Fruit fly (Drosophila melanogaster) whole organism, wandering third instar larva: ENCODE data around the gene CG17344.

Source experiments
- CG9705 ChIP-seq: fragments of 200-800 bp; sonication (Bioruptor generic); optimal IDR thresholded peaks from 2 replicates; lab custom pipeline; 2018; ENCODE audit warnings: missing biosample characterization, mild to moderate bottlenecking, missing genetic modification characterization
- CrebA ChIP-seq: fragments of 200-800 bp; sonication (Bioruptor generic); optimal IDR thresholded peaks from 2 replicates; lab custom pipeline; 2016; ENCODE audit warnings: missing biosample characterization, mild to moderate bottlenecking, missing genetic modification characterization, borderline replicate concordance
- Dfd ChIP-seq: fragments of >200 bp; optimal IDR thresholded peaks from 2 replicates; lab custom pipeline; 2017; ENCODE audit warnings: missing biosample characterization, missing genetic modification characterization
- Dif ChIP-seq: fragments of 200-275, 200-300 bp; sonication (Bioruptor generic); optimal IDR thresholded peaks from 2 replicates; lab custom pipeline; 2018; ENCODE audit warnings: missing biosample characterization, missing genetic modification characterization; ENCODE audit not compliant: partially characterized antibody
- Hr83 ChIP-seq: fragments of 200-300 bp; sonication (Bioruptor generic); optimal IDR thresholded peaks from 2 replicates; lab custom pipeline; 2016; ENCODE audit warnings: missing biosample characterization, mild to moderate bottlenecking, missing genetic modification characterization, moderate library complexity; ENCODE audit not compliant: poor library complexity, severe bottlenecking
- Jra ChIP-seq: sonication (Bioruptor generic); optimal IDR thresholded peaks from 2 replicates; lab custom pipeline; 2016; ENCODE audit warnings: missing biosample characterization, missing genetic modification characterization
- N ChIP-seq: fragments of >200 bp; optimal IDR thresholded peaks from 2 replicates; lab custom pipeline; 2018; ENCODE audit warnings: missing biosample characterization, missing external identifiers, missing genetic modification characterization
- OdsH ChIP-seq: fragments of 200-800 bp; sonication (Bioruptor generic); optimal IDR thresholded peaks from 2 replicates; lab custom pipeline; 2016; ENCODE audit warnings: missing biosample characterization, mild to moderate bottlenecking, missing genetic modification characterization
- br ChIP-seq: fragments of 200-800 bp; sonication (Bioruptor generic); optimal IDR thresholded peaks from 2 replicates; lab custom pipeline; 2016; ENCODE audit warnings: missing biosample characterization, missing genetic modification characterization
- h ChIP-seq: fragments of 200-800 bp; sonication (Bioruptor generic); optimal IDR thresholded peaks from 3 replicates; lab custom pipeline; 2016; ENCODE audit warnings: missing biosample characterization, mild to moderate bottlenecking, missing genetic modification characterization
- lola ChIP-seq: fragments of >200 bp; optimal IDR thresholded peaks from 2 replicates; lab custom pipeline; 2017; ENCODE audit warnings: missing biosample characterization, missing genetic modification characterization
- tai ChIP-seq: sonication (Bioruptor generic); optimal IDR thresholded peaks from 2 replicates; lab custom pipeline; 2016; ENCODE audit warnings: missing biosample characterization, missing genetic modification characterization
- usp ChIP-seq: fragments of >200 bp; optimal IDR thresholded peaks from 2 replicates; lab custom pipeline; 2017; ENCODE audit warnings: missing biosample characterization, missing genetic modification characterization

DNA sequence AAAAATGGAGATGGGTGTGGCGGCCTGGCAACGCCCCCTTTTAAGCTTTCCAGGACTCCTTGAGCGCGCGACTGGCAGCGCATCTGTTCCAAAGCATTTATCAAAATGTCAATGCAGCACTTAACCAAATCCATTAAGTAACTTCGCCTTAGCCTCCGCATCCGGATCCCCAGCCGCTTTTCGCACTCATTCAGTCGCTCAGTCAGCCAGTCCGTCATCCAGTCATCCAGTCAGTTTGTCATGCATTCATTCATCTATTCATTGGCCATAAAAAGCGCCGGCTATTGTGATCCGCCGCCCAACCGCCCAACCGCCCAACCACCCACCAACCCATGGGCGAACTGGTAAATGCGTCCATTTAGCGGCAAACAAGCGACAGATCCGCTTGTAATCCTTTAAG lies 12.9 kb upstream of the CG17344 start:
- TF ChIP-seq CrebA = no peak
- TF ChIP-seq OdsH (GFP tag; lab: Kevin White, UChicago) = no peak
- TF ChIP-seq CG9705 (GFP tag; lab: Kevin White, UChicago) = no peak
- no peak for TF ChIP-seq Dfd
- no peak for TF ChIP-seq h
- no peak for TF ChIP-seq N (GFP tag; lab: Kevin White, UChicago)
- TF ChIP-seq Jra = no peak
- no peak for TF ChIP-seq usp (GFP tag; lab: Kevin White, UChicago)
- TF ChIP-seq tai = no peak
- TF ChIP-seq lola (GFP tag; lab: Kevin White, UChicago) = no peak
- no peak for TF ChIP-seq Dif (GFP tag; lab: Kevin White, UChicago)
- TF ChIP-seq br = no peak
- TF ChIP-seq Hr83 (GFP tag; lab: Kevin White, UChicago) = no peak
